Fruit fly (Drosophila melanogaster): ENCODE measurements around the gene hh.

The hh gene

dm6 chr3R:23099233-23099632 lies 42.5 kb downstream of the hh start, which contains the start of gene CG6738:
CG6738 (plus strand) TSS chr3R:23099533.
- TF ChIP-seq bab1 (GFP tag; optimal IDR thresholded peaks at IDR 0.05) (no peak), pad (GFP tag; optimal IDR thresholded peaks at IDR 0.05) (no peak), Crg-1 (GFP tag; optimal IDR thresholded peaks at IDR 0.05) (no peak), CG1620 (GFP tag; optimal IDR thresholded peaks at IDR 0.05) (no peak), CG7045 (GFP tag; optimal IDR thresholded peaks at IDR 0.05) (no peak), Hr96 (GFP tag; optimal IDR thresholded peaks at IDR 0.05) (no peak), tj (GFP tag; optimal IDR thresholded peaks at IDR 0.05) (no peak), ovo (GFP tag; optimal IDR thresholded peaks at IDR 0.05) (no peak), CG11617 (GFP tag; optimal IDR thresholded peaks at IDR 0.05) (no peak), cic (GFP tag; optimal IDR thresholded peaks at IDR 0.05) (no peak), Clk (GFP tag; optimal IDR thresholded peaks at IDR 0.05) (no peak), cnc (optimal IDR thresholded peaks at IDR 0.05) (no peak), CG7101 (tag; optimal IDR thresholded peaks at IDR 0.05) (no peak), CG5204 (GFP tag; optimal IDR thresholded peaks at IDR 0.05) (no peak), kay (GFP tag; ENCODE audit: borderline replicate concordance) (no peak), CG14711 (tag; optimal IDR thresholded peaks at IDR 0.05) (no peak), CG12768 (GFP tag; optimal IDR thresholded peaks at IDR 0.05) (no peak), Mnt (GFP tag; optimal IDR thresholded peaks at IDR 0.05) (no peak), toe (GFP tag; optimal IDR thresholded peaks at IDR 0.05) (no peak)

dm6 chr3R:23097197-23097809 lies 44.4 kb downstream of the hh start, which contains the start of gene CG6733:
CG6733 (plus strand) TSS chr3R:23097728.
- TF ChIP-seq kay (GFP tag; ENCODE audit: borderline replicate concordance): peak; percentile 86
- no peak for TF ChIP-seq tj (GFP tag; optimal IDR thresholded peaks at IDR 0.05)

- TF ChIP-seq CG7045 (GFP tag; optimal IDR thresholded peaks at IDR 0.05) (no peak), tj (GFP tag; optimal IDR thresholded peaks at IDR 0.05) (no peak), CG7101 (tag; optimal IDR thresholded peaks at IDR 0.05) (no peak), bab1 (GFP tag; optimal IDR thresholded peaks at IDR 0.05) (no peak), Clk (GFP tag; optimal IDR thresholded peaks at IDR 0.05) (no peak), pad (GFP tag; optimal IDR thresholded peaks at IDR 0.05) (no peak), CG14711 (tag; optimal IDR thresholded peaks at IDR 0.05) (no peak), Hr96 (GFP tag; optimal IDR thresholded peaks at IDR 0.05) (no peak), CG11617 (GFP tag; optimal IDR thresholded peaks at IDR 0.05) (no peak), ovo (GFP tag; optimal IDR thresholded peaks at IDR 0.05) (no peak), CG5204 (GFP tag; optimal IDR thresholded peaks at IDR 0.05) (no peak), cic (GFP tag; optimal IDR thresholded peaks at IDR 0.05) (no peak), CG33017 (tag; optimal IDR thresholded peaks at IDR 0.05) (no peak), toe (GFP tag; optimal IDR thresholded peaks at IDR 0.05) (no peak), CG1620 (GFP tag; optimal IDR thresholded peaks at IDR 0.05) (no peak), Mnt (GFP tag; optimal IDR thresholded peaks at IDR 0.05) (no peak), kay (GFP tag; ENCODE audit: borderline replicate concordance) (no peak), Crg-1 (GFP tag; optimal IDR thresholded peaks at IDR 0.05) (no peak), cnc (optimal IDR thresholded peaks at IDR 0.05) (no peak)
These were observed 46.4 kb downstream of the hh start, which contains the start of gene CG17109 for dm6 chr3R:23095346-23095745. CG17109 (plus strand) TSS chr3R:23095690.

dm6 chr3R:23091586-23092228 lies 50.0 kb downstream of the hh start, which contains the start of the genes CG17110 and CG6726:
CG17110 (plus strand) TSS chr3R:23091724.
CG6726 (plus strand) TSS chr3R:23091724.
- peak; percentile 1 for TF ChIP-seq toe (GFP tag; optimal IDR thresholded peaks at IDR 0.05)
- peak; percentile 21 for TF ChIP-seq Mnt (GFP tag; optimal IDR thresholded peaks at IDR 0.05)
- TF ChIP-seq cic (GFP tag; optimal IDR thresholded peaks at IDR 0.05): no peak
- no peak for TF ChIP-seq CG1620 (GFP tag; optimal IDR thresholded peaks at IDR 0.05)
- TF ChIP-seq kay (GFP tag; ENCODE audit: borderline replicate concordance): peak; percentile 66
- TF ChIP-seq Crg-1 (GFP tag; optimal IDR thresholded peaks at IDR 0.05): no peak
- TF ChIP-seq Clk (GFP tag; optimal IDR thresholded peaks at IDR 0.05): no peak
- peak; percentile 15 for TF ChIP-seq Hr96 (GFP tag; optimal IDR thresholded peaks at IDR 0.05)

- TF ChIP-seq CG7101 (tag; optimal IDR thresholded peaks at IDR 0.05): no peak
- no peak for TF ChIP-seq Crg-1 (GFP tag; optimal IDR thresholded peaks at IDR 0.05)
- TF ChIP-seq Mnt (GFP tag; optimal IDR thresholded peaks at IDR 0.05): no peak
- no peak for TF ChIP-seq CG1620 (GFP tag; optimal IDR thresholded peaks at IDR 0.05)
- TF ChIP-seq CG33017 (tag; optimal IDR thresholded peaks at IDR 0.05): no peak
- TF ChIP-seq kay (GFP tag; ENCODE audit: borderline replicate concordance): no peak
- TF ChIP-seq pad (GFP tag; optimal IDR thresholded peaks at IDR 0.05): no peak
- TF ChIP-seq ovo (GFP tag; optimal IDR thresholded peaks at IDR 0.05): no peak
- no peak for TF ChIP-seq CG7045 (GFP tag; optimal IDR thresholded peaks at IDR 0.05)
- TF ChIP-seq cic (GFP tag; optimal IDR thresholded peaks at IDR 0.05): no peak
- no peak for TF ChIP-seq CG5204 (GFP tag; optimal IDR thresholded peaks at IDR 0.05)
- TF ChIP-seq bab1 (GFP tag; optimal IDR thresholded peaks at IDR 0.05): no peak
- no peak for TF ChIP-seq toe (GFP tag; optimal IDR thresholded peaks at IDR 0.05)
- TF ChIP-seq tj (GFP tag; optimal IDR thresholded peaks at IDR 0.05): no peak
These were observed 53.5 kb downstream of the hh start for dm6 chr3R:23088252-23088651.

- no peak for TF ChIP-seq Crg-1 (GFP tag; optimal IDR thresholded peaks at IDR 0.05)
- TF ChIP-seq bab1 (GFP tag; optimal IDR thresholded peaks at IDR 0.05): no peak
- no peak for TF ChIP-seq kay (GFP tag; ENCODE audit: borderline replicate concordance)
- TF ChIP-seq tj (GFP tag; optimal IDR thresholded peaks at IDR 0.05): no peak
- no peak for TF ChIP-seq Clk (GFP tag; optimal IDR thresholded peaks at IDR 0.05)
- no peak for TF ChIP-seq pad (GFP tag; optimal IDR thresholded peaks at IDR 0.05)
- no peak for TF ChIP-seq CG7045 (GFP tag; optimal IDR thresholded peaks at IDR 0.05)
These were observed 60.4 kb downstream of the hh start for dm6 chr3R:23081265-23081664.

Measured in whole organism, adult.